Fruit fly (Drosophila melanogaster) whole organism, embryonic: ENCODE results near the gene Art4.

Experiments
- Abd-B ChIP-seq: fragments of 200-800 bp; sonication (Bioruptor generic); optimal IDR thresholded peaks from 2 replicates; lab custom pipeline; 2018; ENCODE audit warnings: missing biosample characterization, mild to moderate bottlenecking, missing genetic modification characterization, moderate library complexity
- Asciz ChIP-seq: fragments of 200-800 bp; sonication (Bioruptor generic); optimal IDR thresholded peaks from 2 replicates; lab custom pipeline; 2017; ENCODE audit warnings: missing biosample characterization, mild to moderate bottlenecking, missing genetic modification characterization, missing genetic modification reagents
- Bteb2 ChIP-seq: fragments of 200-800 bp; sonication (Bioruptor generic); optimal IDR thresholded peaks from 2 replicates; lab custom pipeline; 2016; ENCODE audit warnings: missing biosample characterization, missing genetic modification characterization
- CG10147 ChIP-seq: fragments of 200-800 bp; sonication (Bioruptor generic); optimal IDR thresholded peaks from 2 replicates; lab custom pipeline; 2019; ENCODE audit warnings: missing biosample characterization, mild to moderate bottlenecking, missing genetic modification characterization, moderate library complexity
- CG10979 ChIP-seq: fragments of 200-800 bp; sonication (Bioruptor generic); optimal IDR thresholded peaks from 2 replicates; lab custom pipeline; 2018; ENCODE audit warnings: missing biosample characterization, mild to moderate bottlenecking, missing genetic modification characterization, moderate library complexity
- CG11504 ChIP-seq: fragments of 200-800 bp; sonication (Bioruptor generic); optimal IDR thresholded peaks from 3 replicates; lab custom pipeline; 2019; ENCODE audit warnings: missing biosample characterization, mild to moderate bottlenecking, missing genetic modification characterization, moderate library complexity
- CG13123 ChIP-seq: fragments of 200-800 bp; sonication (Bioruptor generic); optimal IDR thresholded peaks from 2 replicates; lab custom pipeline; 2016; ENCODE audit warnings: missing biosample characterization, missing genetic modification characterization
- CG14050 ChIP-seq: fragments of 200-800 bp; sonication (Bioruptor generic); IDR thresholded peaks from 3 replicates; pipeline ENCODE4 v1.3.6; 2022; ENCODE audit warnings: missing biosample characterization, missing genetic modification characterization
- CG14441 ChIP-seq: fragments of 200-800 bp; sonication (Bioruptor generic); IDR thresholded peaks from 2 replicates; pipeline ENCODE4 v1.3.6; 2022; ENCODE audit warnings: missing biosample characterization, missing genetic modification characterization
- CG14860 ChIP-seq: fragments of 200-800 bp; sonication (Bioruptor generic); IDR thresholded peaks from 3 replicates; pipeline ENCODE4 v1.3.6; 2022; ENCODE audit warnings: missing biosample characterization, missing genetic modification characterization; ENCODE audit not compliant: partially characterized antibody
- CG15011 ChIP-seq: fragments of 200-800 bp; sonication (Bioruptor generic); optimal IDR thresholded peaks from 3 replicates; lab custom pipeline; 2018; ENCODE audit warnings: missing biosample characterization, mild to moderate bottlenecking, missing genetic modification characterization
- CG1529 ChIP-seq: fragments of 200-800 bp; sonication (Bioruptor generic); optimal IDR thresholded peaks from 3 replicates; lab custom pipeline; 2018; ENCODE audit warnings: missing biosample characterization, missing genetic modification characterization
- CG15514 ChIP-seq: fragments of 200-800 bp; sonication (Bioruptor generic); optimal IDR thresholded peaks from 3 replicates; lab custom pipeline; 2017; ENCODE audit warnings: missing biosample characterization, missing genetic modification characterization, mild to moderate bottlenecking, moderate library complexity, missing genetic modification reagents
- CG1603 ChIP-seq: fragments of 200-800 bp; sonication (Bioruptor generic); optimal IDR thresholded peaks from 2 replicates; lab custom pipeline; 2019; ENCODE audit warnings: missing biosample characterization, mild to moderate bottlenecking, missing genetic modification characterization, moderate library complexity
- CG34224 ChIP-seq: fragments of 200-800 bp; sonication (Bioruptor generic); IDR thresholded peaks from 3 replicates; pipeline ENCODE4 v1.3.6; 2022; ENCODE audit warnings: missing biosample characterization, missing genetic modification characterization; ENCODE audit not compliant: partially characterized antibody
- CG5245 ChIP-seq: fragments of 200-800 bp; sonication (Bioruptor generic); optimal IDR thresholded peaks from 3 replicates; lab custom pipeline; 2016; ENCODE audit warnings: missing biosample characterization, missing genetic modification characterization
- CG7357 ChIP-seq: fragments of 200-800 bp; sonication (Bioruptor generic); IDR thresholded peaks from 3 replicates; pipeline ENCODE4 v1.3.6; 2022; ENCODE audit warnings: missing biosample characterization, missing genetic modification characterization
- CG8944 ChIP-seq: fragments of 200-800 bp; sonication (Bioruptor generic); optimal IDR thresholded peaks from 3 replicates; lab custom pipeline; 2016; ENCODE audit warnings: missing biosample characterization, missing genetic modification characterization
- CG9727 ChIP-seq: fragments of 200-800 bp; sonication (Bioruptor generic); optimal IDR thresholded peaks from 3 replicates; lab custom pipeline; 2017; ENCODE audit warnings: missing biosample characterization, mild to moderate bottlenecking, missing genetic modification characterization
- Dip2 ChIP-seq: fragments of 200-800 bp; sonication (Bioruptor generic); IDR thresholded peaks from 2 replicates; pipeline ENCODE4 v1.3.6; 2022; ENCODE audit warnings: missing biosample characterization, missing genetic modification characterization
- GATAe ChIP-seq: fragments of 200-800 bp; sonication (Bioruptor generic); conservative IDR thresholded peaks from 2 replicates; pipeline ENCODE4 v1.3.6; 2022; ENCODE audit warnings: missing biosample characterization, missing genetic modification characterization
- HmgD ChIP-seq: fragments of 200-800 bp; sonication (Bioruptor generic); optimal IDR thresholded peaks from 3 replicates; lab custom pipeline; 2016; ENCODE audit warnings: missing biosample characterization, missing genetic modification characterization
- Kr ChIP-seq: fragments of 200-800 bp; sonication (Bioruptor generic); optimal IDR thresholded peaks from 2 replicates; lab custom pipeline; 2017; ENCODE audit warnings: missing biosample characterization, mild to moderate bottlenecking, missing genetic modification characterization
- MBD-R2 ChIP-seq: fragments of 200-800 bp; sonication (Bioruptor generic); IDR thresholded peaks from 2 replicates; pipeline ENCODE4 v1.3.6; 2022; ENCODE audit warnings: missing biosample characterization, missing genetic modification characterization
- NK7.1 ChIP-seq: fragments of 200-800 bp; sonication (Bioruptor generic); optimal IDR thresholded peaks from 3 replicates; lab custom pipeline; 2016; ENCODE audit warnings: missing biosample characterization, missing genetic modification characterization
- Oli ChIP-seq: fragments of 200-800 bp; sonication (Bioruptor generic); optimal IDR thresholded peaks from 2 replicates; lab custom pipeline; 2018; ENCODE audit warnings: missing biosample characterization, mild to moderate bottlenecking, missing genetic modification characterization, moderate library complexity
- Poxn ChIP-seq: fragments of 200-800 bp; sonication (Bioruptor generic); IDR thresholded peaks from 2 replicates; pipeline ENCODE4 v1.3.6; 2022; ENCODE audit warnings: missing biosample characterization, missing genetic modification characterization
- Spps ChIP-seq: fragments of 200-800 bp; sonication (Bioruptor generic); optimal IDR thresholded peaks from 2 replicates; lab custom pipeline; 2018; ENCODE audit warnings: missing biosample characterization, mild to moderate bottlenecking, missing genetic modification characterization
- Stat92E ChIP-seq, 3 experiments: fragments of >200 bp in 2 of 3; fragments of 200-800 bp in 1 of 3; sonication (Bioruptor generic) in 1 of 3; optimal IDR thresholded peaks; 2 replicates each; lab custom pipeline; 2017 to 2019; ENCODE audit warnings: missing biosample characterization in 3 of 3, missing genetic modification characterization in 3 of 3, mild to moderate bottlenecking in 1 of 3, moderate library complexity in 1 of 3
- aop ChIP-seq: fragments of 200-800 bp; sonication (Bioruptor generic); IDR thresholded peaks from 2 replicates; pipeline ENCODE4 v1.3.6; 2022; ENCODE audit warnings: missing biosample characterization, missing genetic modification characterization
- ap ChIP-seq: fragments of 200-800 bp; sonication (Bioruptor generic); IDR thresholded peaks from 2 replicates; pipeline ENCODE4 v1.3.6; 2022; ENCODE audit warnings: missing biosample characterization, missing genetic modification characterization
- br ChIP-seq: fragments of >200 bp; optimal IDR thresholded peaks from 2 replicates; lab custom pipeline; 2017
- chinmo ChIP-seq: fragments of 200-800 bp; sonication (Bioruptor generic); IDR thresholded peaks from 4 replicates; pipeline ENCODE4 v1.3.6; 2022; ENCODE audit warnings: missing biosample characterization, missing genetic modification characterization; ENCODE audit not compliant: partially characterized antibody
- dysf ChIP-seq: fragments of 200-800 bp; sonication (Bioruptor generic); IDR thresholded peaks from 3 replicates; pipeline ENCODE4 v1.3.6; 2022; ENCODE audit warnings: missing biosample characterization, missing genetic modification characterization
- ewg ChIP-seq: fragments of 200-800 bp; sonication (Bioruptor generic); optimal IDR thresholded peaks from 3 replicates; lab custom pipeline; 2017; ENCODE audit warnings: mild to moderate bottlenecking, missing biosample characterization, missing genetic modification reagents, missing genetic modification characterization
- eyg ChIP-seq: fragments of 200-800 bp; sonication (Bioruptor generic); optimal IDR thresholded peaks from 3 replicates; lab custom pipeline; 2016; ENCODE audit warnings: missing biosample characterization, missing genetic modification characterization
- gsb-n ChIP-seq: fragments of 200-800 bp; sonication (Bioruptor generic); optimal IDR thresholded peaks from 3 replicates; lab custom pipeline; 2018; ENCODE audit warnings: missing biosample characterization, mild to moderate bottlenecking, missing genetic modification characterization
- jigr1 ChIP-seq: fragments of 200-800 bp; sonication (Bioruptor generic); IDR thresholded peaks from 3 replicates; pipeline ENCODE4 v1.3.6; 2022; ENCODE audit warnings: missing biosample characterization, missing genetic modification characterization
- lilli ChIP-seq: fragments of 200-800 bp; sonication (Bioruptor generic); optimal IDR thresholded peaks from 3 replicates; lab custom pipeline; 2016; ENCODE audit warnings: missing biosample characterization, missing genetic modification characterization
- odd ChIP-seq: fragments of 200-800 bp; sonication (Bioruptor generic); optimal IDR thresholded peaks from 2 replicates; lab custom pipeline; 2017; ENCODE audit warnings: missing biosample characterization, mild to moderate bottlenecking, missing genetic modification characterization
- pb ChIP-seq: fragments of 200-800 bp; sonication (Bioruptor generic); optimal IDR thresholded peaks from 3 replicates; lab custom pipeline; 2016; ENCODE audit warnings: missing biosample characterization, missing genetic modification characterization
- row ChIP-seq: fragments of 200-800 bp; sonication (Bioruptor generic); IDR thresholded peaks from 3 replicates; pipeline ENCODE4 v1.3.6; 2022; ENCODE audit warnings: missing biosample characterization, missing genetic modification characterization
- run ChIP-seq: fragments of 200-800 bp; sonication (Bioruptor generic); optimal IDR thresholded peaks from 3 replicates; lab custom pipeline; 2018; ENCODE audit warnings: missing biosample characterization, mild to moderate bottlenecking, missing genetic modification characterization
- sd ChIP-seq: fragments of 200-800 bp; sonication (Bioruptor generic); optimal IDR thresholded peaks from 3 replicates; lab custom pipeline; 2018; ENCODE audit warnings: missing biosample characterization, mild to moderate bottlenecking, missing genetic modification characterization, moderate library complexity
- slbo ChIP-seq: fragments of 200-800 bp; sonication (Bioruptor generic); IDR thresholded peaks from 2 replicates; pipeline ENCODE4 v1.3.6; 2022; ENCODE audit warnings: missing biosample characterization, missing genetic modification characterization
- sqz ChIP-seq: fragments of 200-800 bp; sonication (Bioruptor generic); optimal IDR thresholded peaks from 3 replicates; lab custom pipeline; 2018; ENCODE audit warnings: missing biosample characterization, mild to moderate bottlenecking, missing genetic modification characterization
- sr ChIP-seq: fragments of 200-800 bp; sonication (Bioruptor generic); IDR thresholded peaks from 3 replicates; pipeline ENCODE4 v1.3.6; 2022; ENCODE audit warnings: missing biosample characterization, missing genetic modification characterization
- stc ChIP-seq: fragments of 200-800 bp; sonication (Bioruptor generic); IDR thresholded peaks from 2 replicates; pipeline ENCODE4 v1.3.6; 2022; ENCODE audit warnings: missing biosample characterization, missing genetic modification characterization
- tap ChIP-seq: fragments of 200-800 bp; optimal IDR thresholded peaks from 3 replicates; lab custom pipeline; 2019; ENCODE audit warnings: missing biosample characterization, mild to moderate bottlenecking, missing genetic modification characterization, moderate library complexity
- yki ChIP-seq: fragments of >200 bp; optimal IDR thresholded peaks from 3 replicates; lab custom pipeline; 2018
- z ChIP-seq: fragments of 200-800 bp; sonication (Bioruptor generic); IDR thresholded peaks from 3 replicates; pipeline ENCODE4 v1.3.6; 2022; ENCODE audit warnings: missing biosample characterization, missing genetic modification characterization

The Art4 gene

dm6 chr3R:10024032-10024712, 38.3 kb upstream of the Art4 start (continued):
- TF ChIP-seq yki (lab: Kevin White, UChicago) (no peak), Stat92E (GFP tag; optimal IDR thresholded peaks at IDR 0.05; lab: Kevin White, UChicago) (no peak), ap (GFP tag; lab: Robert Waterston, UW) (no peak), MBD-R2 (GFP tag; lab: Robert Waterston, UW) (peak; percentile 47; the same call in 1 of the 2 replicates), CG10979 (tag; lab: Kevin White, UChicago) (no peak), Spps (tag; lab: Kevin White, UChicago) (no peak), aop (GFP tag; lab: Robert Waterston, UW) (no peak), CG1529 (GFP tag; lab: Kevin White, UChicago) (no peak), sd (tag; lab: Kevin White, UChicago) (no peak), dysf (peak; percentile 53; the same call in 2 of the 3 replicates), br (lab: Kevin White, UChicago) (no peak), run (tag; lab: Kevin White, UChicago) (peak; percentile 1), tap (tag; lab: Kevin White, UChicago) (no peak), chinmo (no peak), CG11504 (no peak), pb (GFP tag; lab: Kevin White, UChicago) (peak; percentile 25), slbo (peak; percentile 65), CG9727 (GFP tag; lab: Kevin White, UChicago) (peak; percentile 42), CG34224 (GFP tag; lab: Robert Waterston, UW) (no peak), jigr1 (GFP tag; lab: Robert Waterston, UW) (no peak), CG14860 (GFP tag; lab: Robert Waterston, UW) (no peak), row (GFP tag; lab: Robert Waterston, UW) (peak; percentile 71), gsb-n (tag; lab: Kevin White, UChicago) (no peak), Asciz (GFP tag; lab: Kevin White, UChicago) (no peak), eyg (GFP tag; lab: Kevin White, UChicago) (no peak), CG5245 (GFP tag; lab: Kevin White, UChicago) (peak; percentile 17), sqz (GFP tag; lab: Kevin White, UChicago) (no peak), CG14441 (GFP tag; lab: Robert Waterston, UW) (peak; percentile 62), odd (no peak), stc (GFP tag; lab: Robert Waterston, UW) (no peak), CG1603 (tag; lab: Kevin White, UChicago) (no peak), CG15514 (peak; percentile 39), Dip2 (GFP tag; lab: Robert Waterston, UW) (no peak), CG10147 (no peak), Abd-B (GFP tag; lab: Kevin White, UChicago) (no peak), ewg (GFP tag; lab: Kevin White, UChicago) (no peak), HmgD (GFP tag; lab: Kevin White, UChicago) (no peak), CG7357 (GFP tag; lab: Robert Waterston, UW) (no peak), CG15011 (peak; percentile 16), Oli (tag; lab: Kevin White, UChicago) (no peak), Kr (GFP tag; lab: Kevin White, UChicago) (no peak), NK7.1 (GFP tag; lab: Kevin White, UChicago) (no peak), Poxn (GFP tag; lab: Robert Waterston, UW) (no peak), sr (GFP tag; lab: Robert Waterston, UW) (no peak), z (no peak), GATAe (GFP tag; lab: Robert Waterston, UW) (no peak), CG13123 (GFP tag; lab: Kevin White, UChicago) (no peak), lilli (GFP tag; lab: Kevin White, UChicago) (peak; percentile 56), CG14050 (GFP tag; lab: Robert Waterston, UW) (no peak), CG8944 (no peak), Bteb2 (GFP tag; lab: Kevin White, UChicago) (no peak)
